Fruit fly (Drosophila melanogaster) whole organism, embryonic: ENCODE measurements around the gene Tsen2.

Experiments used
- Atf3 ChIP-seq: fragments of 200-800 bp; sonication (Bioruptor generic); optimal IDR thresholded peaks from 3 replicates; lab custom pipeline; 2016; ENCODE audit warnings: missing biosample characterization, missing genetic modification characterization
- B-H1 ChIP-seq: fragments of 200-800 bp; sonication (Bioruptor generic); IDR thresholded peaks from 3 replicates; pipeline ENCODE4 v1.3.6; 2022; ENCODE audit warnings: missing biosample characterization, missing genetic modification characterization
- Bdp1 ChIP-seq: fragments of 200-800 bp; sonication (Bioruptor generic); optimal IDR thresholded peaks from 3 replicates; lab custom pipeline; 2016; ENCODE audit warnings: missing biosample characterization, missing genetic modification characterization
- C15 ChIP-seq: fragments of 200-800 bp; sonication (Bioruptor generic); IDR thresholded peaks from 3 replicates; pipeline ENCODE4 v1.3.6; 2022; ENCODE audit warnings: missing biosample characterization, missing genetic modification characterization
- CG10431 ChIP-seq: fragments of 200-800 bp; sonication (Bioruptor generic); optimal IDR thresholded peaks from 3 replicates; lab custom pipeline; 2018; ENCODE audit warnings: missing biosample characterization, mild to moderate bottlenecking, missing genetic modification characterization
- CG12219 ChIP-seq: fragments of 200-800 bp; sonication (Bioruptor generic); optimal IDR thresholded peaks from 3 replicates; lab custom pipeline; 2018; ENCODE audit warnings: missing biosample characterization, mild to moderate bottlenecking, missing genetic modification characterization
- CG13287 ChIP-seq: fragments of 200-800 bp; sonication (Bioruptor generic); IDR thresholded peaks from 2 replicates; pipeline ENCODE4 v1.3.6; 2022; ENCODE audit warnings: missing biosample characterization, missing genetic modification characterization; ENCODE audit not compliant: partially characterized antibody
- CG13894 ChIP-seq: fragments of 200-800 bp; sonication (Bioruptor generic); optimal IDR thresholded peaks from 3 replicates; lab custom pipeline; 2018; ENCODE audit warnings: missing biosample characterization, mild to moderate bottlenecking, missing genetic modification characterization, moderate library complexity
- CG17385 ChIP-seq: fragments of 200-800 bp; sonication (Bioruptor generic); optimal IDR thresholded peaks from 3 replicates; lab custom pipeline; 2018; ENCODE audit warnings: missing biosample characterization, mild to moderate bottlenecking, missing genetic modification characterization
- CG17829 ChIP-seq: fragments of 200-800 bp; optimal IDR thresholded peaks from 2 replicates; lab custom pipeline; 2019; ENCODE audit warnings: missing biosample characterization, mild to moderate bottlenecking, missing genetic modification characterization, moderate library complexity
- CG18262 ChIP-seq: fragments of 200-800 bp; optimal IDR thresholded peaks from 3 replicates; lab custom pipeline; 2019; ENCODE audit warnings: missing biosample characterization, mild to moderate bottlenecking, missing genetic modification characterization, moderate library complexity
- CG2199 ChIP-seq: fragments of 200-800 bp; sonication (Bioruptor generic); IDR thresholded peaks from 3 replicates; pipeline ENCODE4 v1.3.6; 2022; ENCODE audit warnings: missing biosample characterization, missing genetic modification characterization
- CG2202 ChIP-seq: fragments of 200-800 bp; sonication (Bioruptor generic); optimal IDR thresholded peaks from 2 replicates; lab custom pipeline; 2018; ENCODE audit warnings: missing biosample characterization, mild to moderate bottlenecking, missing genetic modification characterization
- CG2678 ChIP-seq: fragments of 200-800 bp; sonication (Bioruptor generic); optimal IDR thresholded peaks from 3 replicates; lab custom pipeline; 2019; ENCODE audit warnings: missing biosample characterization, mild to moderate bottlenecking, missing genetic modification characterization, moderate library complexity
- CG30020 ChIP-seq: fragments of 200-800 bp; optimal IDR thresholded peaks from 2 replicates; lab custom pipeline; 2019; ENCODE audit warnings: missing biosample characterization, mild to moderate bottlenecking, missing genetic modification characterization, moderate library complexity
- CG4328 ChIP-seq: fragments of 200-800 bp; sonication (Bioruptor generic); optimal IDR thresholded peaks from 3 replicates; lab custom pipeline; 2017; ENCODE audit warnings: missing biosample characterization, missing genetic modification reagents, missing genetic modification characterization
- CG6683 ChIP-seq: fragments of 200-800 bp; sonication (Bioruptor generic); optimal IDR thresholded peaks from 2 replicates; lab custom pipeline; 2017; ENCODE audit warnings: missing biosample characterization, mild to moderate bottlenecking, missing genetic modification characterization, missing genetic modification reagents
- Dfd ChIP-seq, 2 experiments: fragments of >200 bp; optimal IDR thresholded peaks; 2 replicates each; lab custom pipeline; 2017; ENCODE audit warnings: missing biosample characterization in 2 of 2, missing genetic modification characterization in 2 of 2
- H2.0 ChIP-seq: fragments of 200-800 bp; sonication (Bioruptor generic); IDR thresholded peaks from 2 replicates; pipeline ENCODE4 v1.3.6; 2022; ENCODE audit warnings: missing biosample characterization, missing genetic modification characterization
- Hr51 ChIP-seq, 2 experiments: fragments of 200-800 bp; sonication (Bioruptor generic); optimal IDR thresholded peaks; 2 replicates in 1 of 2; 3 replicates in 1 of 2; lab custom pipeline; 2016 to 2018; ENCODE audit warnings: missing biosample characterization in 2 of 2, missing genetic modification characterization in 2 of 2, mild to moderate bottlenecking in 1 of 2, moderate library complexity in 1 of 2
- Max ChIP-seq: fragments of 200-800 bp; sonication (Bioruptor generic); optimal IDR thresholded peaks from 2 replicates; lab custom pipeline; 2016; ENCODE audit warnings: missing biosample characterization, mild to moderate bottlenecking, missing genetic modification characterization
- NC2β ChIP-seq: fragments of 200-800 bp; sonication (Bioruptor generic); optimal IDR thresholded peaks from 2 replicates; lab custom pipeline; 2016; ENCODE audit warnings: missing biosample characterization, missing genetic modification characterization
- Opbp ChIP-seq: fragments of 200-800 bp; sonication (Bioruptor generic); IDR thresholded peaks from 3 replicates; pipeline ENCODE4 v1.3.6; 2022; ENCODE audit warnings: missing biosample characterization, missing genetic modification characterization; ENCODE audit not compliant: partially characterized antibody
- Rfx ChIP-seq: fragments of 200-800 bp; sonication (Bioruptor generic); IDR thresholded peaks from 2 replicates; pipeline ENCODE4 v1.3.6; 2022; ENCODE audit warnings: missing biosample characterization, missing genetic modification characterization
- Sry-δ ChIP-seq: fragments of 200-800 bp; sonication (Bioruptor generic); optimal IDR thresholded peaks from 2 replicates; lab custom pipeline; 2016; ENCODE audit warnings: missing biosample characterization, missing genetic modification characterization
- aop ChIP-seq: fragments of 200-800 bp; sonication (Bioruptor generic); IDR thresholded peaks from 2 replicates; pipeline ENCODE4 v1.3.6; 2022; ENCODE audit warnings: missing biosample characterization, missing genetic modification characterization
- cad ChIP-seq: fragments of >200 bp; optimal IDR thresholded peaks from 2 replicates; lab custom pipeline; 2017; ENCODE audit warnings: missing biosample characterization, missing genetic modification characterization
- cg ChIP-seq: fragments of 200-800 bp; sonication (Bioruptor generic); optimal IDR thresholded peaks from 3 replicates; lab custom pipeline; 2019; ENCODE audit warnings: missing biosample characterization, mild to moderate bottlenecking, missing genetic modification characterization, moderate library complexity
- chm ChIP-seq: fragments of 200-800 bp; sonication (Bioruptor generic); IDR thresholded peaks from 2 replicates; pipeline ENCODE4 v1.3.6; 2022; ENCODE audit warnings: missing biosample characterization, missing genetic modification characterization
- corto ChIP-seq: fragments of 200-800 bp; sonication (Bioruptor generic); optimal IDR thresholded peaks from 2 replicates; lab custom pipeline; 2016; ENCODE audit warnings: missing biosample characterization, mild to moderate bottlenecking, missing genetic modification characterization, moderate library complexity
- cwo ChIP-seq: fragments of 200-800 bp; sonication (Bioruptor generic); optimal IDR thresholded peaks from 3 replicates; lab custom pipeline; 2017; ENCODE audit warnings: missing biosample characterization, missing genetic modification characterization, mild to moderate bottlenecking, moderate library complexity, missing genetic modification reagents
- gcm ChIP-seq: fragments of 200-800 bp; sonication (Bioruptor generic); optimal IDR thresholded peaks from 2 replicates; lab custom pipeline; 2019; ENCODE audit warnings: missing biosample characterization, mild to moderate bottlenecking, missing genetic modification characterization, moderate library complexity
- gfzf ChIP-seq: fragments of 200-800 bp; sonication (Bioruptor generic); optimal IDR thresholded peaks from 2 replicates; lab custom pipeline; 2016; ENCODE audit warnings: missing biosample characterization, mild to moderate bottlenecking, missing genetic modification characterization, moderate library complexity
- hb ChIP-seq: fragments of 200-800 bp; sonication (Bioruptor generic); IDR thresholded peaks from 3 replicates; pipeline ENCODE4 v1.3.6; 2022; ENCODE audit warnings: missing biosample characterization, missing genetic modification characterization; ENCODE audit not compliant: partially characterized antibody
- luna ChIP-seq: fragments of 200-800 bp; sonication (Bioruptor generic); optimal IDR thresholded peaks from 2 replicates; lab custom pipeline; 2016; ENCODE audit warnings: missing biosample characterization, missing genetic modification characterization
- nom ChIP-seq: fragments of 200-800 bp; sonication (Bioruptor generic); optimal IDR thresholded peaks from 2 replicates; lab custom pipeline; 2017; ENCODE audit warnings: missing biosample characterization, missing genetic modification characterization, mild to moderate bottlenecking, moderate library complexity, missing genetic modification reagents
- pros ChIP-seq: fragments of 200-800 bp; sonication (Bioruptor generic); optimal IDR thresholded peaks from 3 replicates; lab custom pipeline; 2019; ENCODE audit warnings: missing biosample characterization, mild to moderate bottlenecking, missing genetic modification characterization, moderate library complexity
- pum ChIP-seq: fragments of 200-800 bp; sonication (Bioruptor generic); optimal IDR thresholded peaks from 2 replicates; lab custom pipeline; 2016; ENCODE audit warnings: missing biosample characterization, missing genetic modification characterization
- rib ChIP-seq: fragments of 200-800 bp; sonication (Bioruptor generic); IDR thresholded peaks from 2 replicates; pipeline ENCODE4 v1.3.6; 2022; ENCODE audit warnings: missing biosample characterization, missing genetic modification characterization
- row ChIP-seq: fragments of 200-800 bp; sonication (Bioruptor generic); IDR thresholded peaks from 3 replicates; pipeline ENCODE4 v1.3.6; 2022; ENCODE audit warnings: missing biosample characterization, missing genetic modification characterization
- schlank ChIP-seq: fragments of 200-800 bp; sonication (Bioruptor generic); optimal IDR thresholded peaks from 2 replicates; lab custom pipeline; 2018; ENCODE audit warnings: missing biosample characterization, mild to moderate bottlenecking, missing genetic modification characterization
- seq ChIP-seq: fragments of 200-800 bp; sonication (Bioruptor generic); IDR thresholded peaks from 2 replicates; pipeline ENCODE4 v1.3.6; 2022; ENCODE audit warnings: missing biosample characterization, missing genetic modification characterization
- sim ChIP-seq: fragments of 200-800 bp; sonication (Bioruptor generic); IDR thresholded peaks from 2 replicates; pipeline ENCODE4 v1.3.6; 2022; ENCODE audit warnings: missing biosample characterization, missing genetic modification characterization
- sisA ChIP-seq: fragments of 200-800 bp; sonication (Bioruptor generic); IDR thresholded peaks from 2 replicates; pipeline ENCODE4 v1.3.6; 2022; ENCODE audit warnings: missing biosample characterization, missing genetic modification characterization
- sna ChIP-seq: fragments of 200-800 bp; sonication (Bioruptor generic); IDR thresholded peaks from 2 replicates; pipeline ENCODE4 v1.3.6; 2022; ENCODE audit warnings: missing biosample characterization, missing genetic modification characterization; ENCODE audit not compliant: partially characterized antibody
- sqz ChIP-seq: fragments of 200-800 bp; sonication (Bioruptor generic); optimal IDR thresholded peaks from 3 replicates; lab custom pipeline; 2018; ENCODE audit warnings: missing biosample characterization, mild to moderate bottlenecking, missing genetic modification characterization
- tx ChIP-seq: fragments of 200-800 bp; sonication (Bioruptor generic); optimal IDR thresholded peaks from 2 replicates; lab custom pipeline; 2016; ENCODE audit warnings: missing biosample characterization, missing genetic modification characterization
- zf30C ChIP-seq: fragments of 200-800 bp; sonication (Bioruptor generic); optimal IDR thresholded peaks from 3 replicates; lab custom pipeline; 2018; ENCODE audit warnings: missing biosample characterization, mild to moderate bottlenecking, missing genetic modification characterization

Gene Tsen2

dm6 chr2L:16684908-16685611, 44.5 kb upstream of the Tsen2 start (continued):
- no peak for TF ChIP-seq pum (GFP tag; lab: Kevin White, UChicago)
- TF ChIP-seq Max: peak; percentile 25
- no peak for TF ChIP-seq Bdp1
- no peak for TF ChIP-seq CG10431 (GFP tag; lab: Kevin White, UChicago)
- TF ChIP-seq CG2678: peak; percentile 89
- no peak for TF ChIP-seq tx (GFP tag; lab: Kevin White, UChicago)
- peak; percentile 46 for TF ChIP-seq CG6683 (GFP tag; lab: Kevin White, UChicago)
- TF ChIP-seq CG30020 (tag; lab: Kevin White, UChicago): no peak
- peak; percentile 75 for TF ChIP-seq cwo (GFP tag; lab: Kevin White, UChicago)
- TF ChIP-seq Rfx: no peak; the same call in 1 of the 2 replicates

- no peak for TF ChIP-seq row (GFP tag; lab: Robert Waterston, UW)
- TF ChIP-seq zf30C (GFP tag; lab: Kevin White, UChicago): no peak
- TF ChIP-seq CG17829 (tag; lab: Kevin White, UChicago): no peak
- TF ChIP-seq CG18262 (tag; lab: Kevin White, UChicago): no peak
- 0 out of 3 replicates have a peak, but pooled peaks have one; percentile 1 for TF ChIP-seq CG2199
- TF ChIP-seq gcm (GFP tag; lab: Kevin White, UChicago): no peak
- no peak for TF ChIP-seq schlank (tag; lab: Kevin White, UChicago)
- no peak for TF ChIP-seq rib (GFP tag; lab: Robert Waterston, UW)
- TF ChIP-seq gfzf (GFP tag; lab: Kevin White, UChicago): peak; percentile 27
- TF ChIP-seq nom: no peak
- TF ChIP-seq CG13287: no peak
- TF ChIP-seq Sry-δ (GFP tag; lab: Kevin White, UChicago): no peak
- TF ChIP-seq CG17385 (GFP tag; lab: Kevin White, UChicago): no peak
- no peak for TF ChIP-seq corto (GFP tag; lab: Kevin White, UChicago)
- TF ChIP-seq cg (GFP tag; lab: Kevin White, UChicago): peak; percentile 34
- 0 out of 3 replicates have a peak, but pooled peaks have one; percentile 23 for TF ChIP-seq Opbp (GFP tag; lab: Robert Waterston, UW)
- peak; percentile 52 for TF ChIP-seq pros (GFP tag; lab: Kevin White, UChicago)
- no peak for TF ChIP-seq Dfd (GFP tag; optimal IDR thresholded peaks at IDR 0.05; lab: Kevin White, UChicago)
- no peak for TF ChIP-seq CG2202
- no peak for TF ChIP-seq CG4328 (GFP tag; lab: Kevin White, UChicago)
- peak; percentile 80 for TF ChIP-seq CG13894
- no peak for TF ChIP-seq sim
Measured at dm6 chr2L:16685612-16685912, 44.0 kb upstream of the Tsen2 start.

- no peak for TF ChIP-seq Hr51 (GFP tag; optimal IDR thresholded peaks at IDR 0.05; lab: Kevin White, UChicago)
- TF ChIP-seq cad (GFP tag; lab: Kevin White, UChicago): peak; percentile 60
- TF ChIP-seq seq: no peak
- TF ChIP-seq CG17385 (GFP tag; lab: Kevin White, UChicago): peak; percentile 11
- no peak for TF ChIP-seq C15 (GFP tag; lab: Robert Waterston, UW)
- TF ChIP-seq B-H1: no peak
- TF ChIP-seq hb: no peak
- TF ChIP-seq chm (GFP tag; lab: Robert Waterston, UW): no peak
- TF ChIP-seq H2.0: peak; percentile 7; the same call in 1 of the 2 replicates
- TF ChIP-seq sisA (GFP tag; lab: Robert Waterston, UW): 0 out of 2 replicates have a peak, but pooled peaks have one; percentile 8
- no peak for TF ChIP-seq Atf3 (GFP tag; lab: Kevin White, UChicago)
- TF ChIP-seq sqz (GFP tag; lab: Kevin White, UChicago): peak; percentile 48
- no peak for TF ChIP-seq CG12219 (GFP tag; lab: Kevin White, UChicago)
- peak; percentile 93 for TF ChIP-seq nom
- no peak for TF ChIP-seq aop (GFP tag; lab: Robert Waterston, UW)
- no peak for TF ChIP-seq luna
- no peak for TF ChIP-seq NC2β (GFP tag; lab: Kevin White, UChicago)
- TF ChIP-seq sna (GFP tag; lab: Robert Waterston, UW): no peak
Measured at dm6 chr2L:16686412-16687043, 43.0 kb upstream of the Tsen2 start.
